Fruit fly (Drosophila melanogaster) whole organism, embryonic: ENCODE results near the gene Usp14.

ENCODE experiments used
- CG10147 ChIP-seq: fragments of 200-800 bp; sonication (Bioruptor generic); optimal IDR thresholded peaks from 2 replicates; lab custom pipeline; 2019; ENCODE audit warnings: missing biosample characterization, mild to moderate bottlenecking, missing genetic modification characterization, moderate library complexity
- CG10267 ChIP-seq: fragments of 200-800 bp; sonication (Bioruptor generic); optimal IDR thresholded peaks from 2 replicates; lab custom pipeline; 2018; ENCODE audit warnings: missing biosample characterization, mild to moderate bottlenecking, missing genetic modification characterization, moderate library complexity
- CG11504 ChIP-seq: fragments of 200-800 bp; sonication (Bioruptor generic); optimal IDR thresholded peaks from 3 replicates; lab custom pipeline; 2019; ENCODE audit warnings: missing biosample characterization, mild to moderate bottlenecking, missing genetic modification characterization, moderate library complexity
- CG13287 ChIP-seq: fragments of 200-800 bp; sonication (Bioruptor generic); IDR thresholded peaks from 2 replicates; pipeline ENCODE4 v1.3.6; 2022; ENCODE audit warnings: missing biosample characterization, missing genetic modification characterization; ENCODE audit not compliant: partially characterized antibody
- CG13424 ChIP-seq: fragments of 200-800 bp; sonication (Bioruptor generic); optimal IDR thresholded peaks from 2 replicates; lab custom pipeline; 2019; ENCODE audit warnings: missing biosample characterization, mild to moderate bottlenecking, missing genetic modification characterization, moderate library complexity
- CG1529 ChIP-seq: fragments of 200-800 bp; sonication (Bioruptor generic); optimal IDR thresholded peaks from 3 replicates; lab custom pipeline; 2018; ENCODE audit warnings: missing biosample characterization, missing genetic modification characterization
- CG15601 ChIP-seq: fragments of 200-800 bp; sonication (Bioruptor generic); optimal IDR thresholded peaks from 3 replicates; lab custom pipeline; 2019; ENCODE audit warnings: missing biosample characterization, mild to moderate bottlenecking, missing genetic modification characterization, moderate library complexity
- CG15696 ChIP-seq: fragments of 200-800 bp; sonication (Bioruptor generic); optimal IDR thresholded peaks from 2 replicates; lab custom pipeline; 2019; ENCODE audit warnings: missing biosample characterization, mild to moderate bottlenecking, missing genetic modification characterization, moderate library complexity
- CG17361 ChIP-seq: fragments of 200-800 bp; sonication (Bioruptor generic); IDR thresholded peaks from 3 replicates; pipeline ENCODE4 v1.3.6; 2022; ENCODE audit warnings: missing biosample characterization, missing genetic modification characterization
- CG17829 ChIP-seq: fragments of 200-800 bp; optimal IDR thresholded peaks from 2 replicates; lab custom pipeline; 2019; ENCODE audit warnings: missing biosample characterization, mild to moderate bottlenecking, missing genetic modification characterization, moderate library complexity
- CG18262 ChIP-seq: fragments of 200-800 bp; optimal IDR thresholded peaks from 3 replicates; lab custom pipeline; 2019; ENCODE audit warnings: missing biosample characterization, mild to moderate bottlenecking, missing genetic modification characterization, moderate library complexity
- CG2875 ChIP-seq: fragments of 200-800 bp; sonication (Bioruptor generic); optimal IDR thresholded peaks from 2 replicates; lab custom pipeline; 2017; ENCODE audit warnings: missing biosample characterization, mild to moderate bottlenecking, missing genetic modification characterization, missing genetic modification reagents
- CG30403 ChIP-seq: fragments of 200-800 bp; sonication (Bioruptor generic); optimal IDR thresholded peaks from 3 replicates; lab custom pipeline; 2016; ENCODE audit warnings: missing biosample characterization, missing genetic modification characterization
- CG33557 ChIP-seq: fragments of 200-800 bp; sonication (Bioruptor generic); optimal IDR thresholded peaks from 2 replicates; lab custom pipeline; 2019; ENCODE audit warnings: missing biosample characterization, mild to moderate bottlenecking, missing genetic modification characterization, moderate library complexity
- CG6654 ChIP-seq: fragments of 200-800 bp; sonication (Bioruptor generic); optimal IDR thresholded peaks from 2 replicates; lab custom pipeline; 2017; ENCODE audit warnings: missing biosample characterization, mild to moderate bottlenecking, missing genetic modification characterization
- CG6689 ChIP-seq: fragments of 200-800 bp; sonication (Bioruptor generic); IDR thresholded peaks from 2 replicates; pipeline ENCODE4 v1.3.6; 2022; ENCODE audit warnings: missing biosample characterization, missing genetic modification characterization
- CG7357 ChIP-seq: fragments of 200-800 bp; sonication (Bioruptor generic); IDR thresholded peaks from 3 replicates; pipeline ENCODE4 v1.3.6; 2022; ENCODE audit warnings: missing biosample characterization, missing genetic modification characterization
- CG8359 ChIP-seq: fragments of 200-800 bp; sonication (Bioruptor generic); optimal IDR thresholded peaks from 2 replicates; lab custom pipeline; 2017; ENCODE audit warnings: missing biosample characterization, mild to moderate bottlenecking, missing genetic modification characterization, borderline replicate concordance
- CG8388 ChIP-seq: fragments of 200-800 bp; sonication (Bioruptor generic); optimal IDR thresholded peaks from 2 replicates; lab custom pipeline; 2019; ENCODE audit warnings: missing biosample characterization, mild to moderate bottlenecking, missing genetic modification characterization, moderate library complexity
- D ChIP-seq, 2 experiments: fragments of 200-800 bp in 1 of 2; fragments of >200 bp in 1 of 2; sonication (Bioruptor generic) in 1 of 2; optimal IDR thresholded peaks; 2 replicates in 1 of 2; 3 replicates in 1 of 2; lab custom pipeline; 2017; ENCODE audit warnings: mild to moderate bottlenecking in 1 of 2, missing biosample characterization in 1 of 2, missing genetic modification characterization in 1 of 2, missing genetic modification reagents in 1 of 2
- D19A ChIP-seq: fragments of 200-800 bp; optimal IDR thresholded peaks from 3 replicates; lab custom pipeline; 2019; ENCODE audit warnings: missing biosample characterization, mild to moderate bottlenecking, missing genetic modification characterization, moderate library complexity
- Ets65A ChIP-seq: fragments of 200-800 bp; sonication (Bioruptor generic); peaks from one replicate; lab custom pipeline; 2016; ENCODE audit warnings: missing biosample characterization, missing genetic modification characterization
- Jarid2 ChIP-seq: fragments of 200-800 bp; sonication (Bioruptor generic); optimal IDR thresholded peaks from 3 replicates; lab custom pipeline; 2017; ENCODE audit warnings: mild to moderate bottlenecking, missing biosample characterization, missing genetic modification reagents, missing genetic modification characterization
- Lhr ChIP-seq: fragments of 200-800 bp; sonication (Bioruptor generic); optimal IDR thresholded peaks from 3 replicates; lab custom pipeline; 2017; ENCODE audit warnings: mild to moderate bottlenecking, missing biosample characterization, missing genetic modification reagents, missing genetic modification characterization
- Nf-YB ChIP-seq: fragments of 200-800 bp; sonication (Bioruptor generic); optimal IDR thresholded peaks from 3 replicates; lab custom pipeline; 2019; ENCODE audit warnings: missing biosample characterization, mild to moderate bottlenecking, missing genetic modification characterization, moderate library complexity
- Optix ChIP-seq: fragments of 200-800 bp; sonication (Bioruptor generic); IDR thresholded peaks from 3 replicates; pipeline ENCODE4 v1.3.6; 2022; ENCODE audit warnings: missing biosample characterization, missing genetic modification characterization
- Ssrp ChIP-seq: fragments of 200-800 bp; sonication (Bioruptor generic); optimal IDR thresholded peaks from 2 replicates; lab custom pipeline; 2018; ENCODE audit warnings: missing biosample characterization, mild to moderate bottlenecking, missing genetic modification characterization, moderate library complexity
- Xrp1 ChIP-seq: fragments of 200-800 bp; sonication (Bioruptor generic); IDR thresholded peaks from 2 replicates; pipeline ENCODE4 v1.3.6; 2022; ENCODE audit warnings: missing biosample characterization, missing genetic modification characterization
- az2 ChIP-seq: fragments of 200-800 bp; sonication (Bioruptor generic); optimal IDR thresholded peaks from 3 replicates; lab custom pipeline; 2016; ENCODE audit warnings: missing biosample characterization, missing genetic modification characterization
- br ChIP-seq: fragments of >200 bp; optimal IDR thresholded peaks from 2 replicates; lab custom pipeline; 2017
- bsh ChIP-seq, 2 experiments: fragments of 200-800 bp; sonication (Bioruptor generic); optimal IDR thresholded peaks; 2 replicates each; lab custom pipeline; 2017 to 2018; ENCODE audit warnings: mild to moderate bottlenecking in 2 of 2, missing biosample characterization in 2 of 2, missing genetic modification characterization in 2 of 2, moderate library complexity in 1 of 2
- btn ChIP-seq: fragments of 200-800 bp; sonication (Bioruptor generic); optimal IDR thresholded peaks from 2 replicates; lab custom pipeline; 2016; ENCODE audit warnings: missing biosample characterization, missing genetic modification characterization
- chif ChIP-seq, 2 experiments: fragments of 200-800 bp; sonication (Bioruptor generic); optimal IDR thresholded peaks; 3 replicates each; lab custom pipeline; 2016; ENCODE audit warnings: missing biosample characterization in 2 of 2, missing genetic modification characterization in 2 of 2
- chn ChIP-seq: fragments of 200-800 bp; sonication (Bioruptor generic); optimal IDR thresholded peaks from 2 replicates; lab custom pipeline; 2016; ENCODE audit warnings: missing biosample characterization, missing genetic modification characterization
- ewg ChIP-seq: fragments of 200-800 bp; sonication (Bioruptor generic); optimal IDR thresholded peaks from 3 replicates; lab custom pipeline; 2017; ENCODE audit warnings: mild to moderate bottlenecking, missing biosample characterization, missing genetic modification reagents, missing genetic modification characterization
- fd96Cb ChIP-seq: fragments of 200-800 bp; sonication (Bioruptor generic); optimal IDR thresholded peaks from 2 replicates; lab custom pipeline; 2018; ENCODE audit warnings: missing biosample characterization, mild to moderate bottlenecking, missing genetic modification characterization, moderate library complexity
- gcm ChIP-seq: fragments of 200-800 bp; sonication (Bioruptor generic); optimal IDR thresholded peaks from 2 replicates; lab custom pipeline; 2019; ENCODE audit warnings: missing biosample characterization, mild to moderate bottlenecking, missing genetic modification characterization, moderate library complexity
- gcm2 ChIP-seq: fragments of 200-800 bp; sonication (Bioruptor generic); optimal IDR thresholded peaks from 2 replicates; lab custom pipeline; 2016; ENCODE audit warnings: missing biosample characterization, missing genetic modification characterization
- gsb-n ChIP-seq: fragments of 200-800 bp; sonication (Bioruptor generic); optimal IDR thresholded peaks from 3 replicates; lab custom pipeline; 2018; ENCODE audit warnings: missing biosample characterization, mild to moderate bottlenecking, missing genetic modification characterization
- kni ChIP-seq: fragments of 200-800 bp; sonication (Bioruptor generic); optimal IDR thresholded peaks from 3 replicates; lab custom pipeline; 2017; ENCODE audit warnings: mild to moderate bottlenecking, missing biosample characterization, missing genetic modification reagents, missing genetic modification characterization
- nerfin-1 ChIP-seq: fragments of 200-800 bp; sonication (Bioruptor generic); optimal IDR thresholded peaks from 3 replicates; lab custom pipeline; 2019; ENCODE audit warnings: missing biosample characterization, mild to moderate bottlenecking, missing genetic modification characterization, moderate library complexity
- nmo ChIP-seq: fragments of 200-800 bp; sonication (Bioruptor generic); optimal IDR thresholded peaks from 2 replicates; lab custom pipeline; 2018; ENCODE audit warnings: missing biosample characterization, mild to moderate bottlenecking, missing genetic modification characterization, moderate library complexity
- phol ChIP-seq: fragments of 200-800 bp; sonication (Bioruptor generic); optimal IDR thresholded peaks from 3 replicates; lab custom pipeline; 2018; ENCODE audit warnings: missing biosample characterization, mild to moderate bottlenecking, missing genetic modification characterization, moderate library complexity
- pnt ChIP-seq: fragments of 200-800 bp; sonication (Bioruptor generic); optimal IDR thresholded peaks from 3 replicates; lab custom pipeline; 2016; ENCODE audit warnings: missing biosample characterization, missing genetic modification characterization
- pros ChIP-seq: fragments of 200-800 bp; sonication (Bioruptor generic); optimal IDR thresholded peaks from 3 replicates; lab custom pipeline; 2019; ENCODE audit warnings: missing biosample characterization, mild to moderate bottlenecking, missing genetic modification characterization, moderate library complexity
- pum ChIP-seq: fragments of 200-800 bp; sonication (Bioruptor generic); optimal IDR thresholded peaks from 2 replicates; lab custom pipeline; 2016; ENCODE audit warnings: missing biosample characterization, missing genetic modification characterization
- row ChIP-seq: fragments of 200-800 bp; sonication (Bioruptor generic); IDR thresholded peaks from 3 replicates; pipeline ENCODE4 v1.3.6; 2022; ENCODE audit warnings: missing biosample characterization, missing genetic modification characterization
- sens ChIP-seq: fragments of 200-800 bp; sonication (Bioruptor generic); peaks from one replicate; lab custom pipeline; 2016; ENCODE audit warnings: missing biosample characterization, missing genetic modification characterization
- trem ChIP-seq: fragments of 200-800 bp; optimal IDR thresholded peaks from 3 replicates; lab custom pipeline; 2019; ENCODE audit warnings: missing biosample characterization, mild to moderate bottlenecking, missing genetic modification characterization, moderate library complexity

Gene Usp14

DNA sequence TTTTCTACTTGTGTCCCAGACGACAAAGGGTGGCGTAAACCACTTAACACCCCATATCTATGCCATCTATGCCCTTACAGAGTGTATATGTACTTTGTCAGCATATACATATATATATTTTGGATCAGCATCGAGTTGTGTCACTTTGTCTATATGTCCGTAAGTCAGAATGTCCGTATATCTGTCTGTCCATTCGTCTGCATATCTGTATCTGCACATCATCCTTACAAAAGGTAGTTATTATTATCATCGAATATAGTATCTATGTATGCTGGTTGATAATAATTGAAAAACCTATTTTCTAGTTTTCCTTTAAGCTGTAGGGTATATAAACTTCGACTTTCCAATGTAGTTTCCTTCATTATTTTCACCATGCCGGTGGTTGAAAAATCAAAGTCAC lies 36.9 kb upstream of the Usp14 start (continued):
- peak; percentile 36 for TF ChIP-seq CG17829 (tag; lab: Kevin White, UChicago)
- TF ChIP-seq nmo (GFP tag; lab: Kevin White, UChicago) = peak; percentile 29
- no peak for TF ChIP-seq D (optimal IDR thresholded peaks at IDR 0.05; lab: Kevin White, UChicago)
- peak; percentile 20 for TF ChIP-seq D (GFP tag; optimal IDR thresholded peaks at IDR 0.05; lab: Kevin White, UChicago)
- TF ChIP-seq phol = peak; percentile 45
- peak; percentile 8 for TF ChIP-seq CG15696 (tag; lab: Kevin White, UChicago)
- TF ChIP-seq D19A (tag; lab: Kevin White, UChicago) = peak; percentile 99
- TF ChIP-seq Jarid2 (GFP tag; lab: Kevin White, UChicago) = no peak
- TF ChIP-seq gcm = peak; percentile 32
- peak; percentile 36 for TF ChIP-seq CG15601 (tag; lab: Kevin White, UChicago)
- peak; percentile 20 for TF ChIP-seq nerfin-1 (tag; lab: Kevin White, UChicago)
- peak; percentile 25 for TF ChIP-seq CG10267 (tag; lab: Kevin White, UChicago)
- no peak for TF ChIP-seq trem (tag; lab: Kevin White, UChicago)
- TF ChIP-seq CG1529 = peak; percentile 20
- peak; percentile 14 for TF ChIP-seq az2 (GFP tag; lab: Kevin White, UChicago)
- TF ChIP-seq Xrp1 = peak; percentile 39; the same call in 1 of the 2 replicates
- peak; percentile 3 for TF ChIP-seq chn
- TF ChIP-seq CG6654 = no peak
- no peak for TF ChIP-seq CG13287 (GFP tag; lab: Robert Waterston, UW)
- TF ChIP-seq Ssrp (tag; lab: Kevin White, UChicago) = peak; percentile 61
- peak; percentile 71 for TF ChIP-seq CG11504 (tag; lab: Kevin White, UChicago)
- peak; percentile 63 for TF ChIP-seq CG18262
- TF ChIP-seq CG8388 (GFP tag; lab: Kevin White, UChicago) = peak; percentile 29
- peak; percentile 55 for TF ChIP-seq row (GFP tag; lab: Robert Waterston, UW)
- peak; percentile 30 for TF ChIP-seq CG13424 (tag; lab: Kevin White, UChicago)
- peak; percentile 18 for TF ChIP-seq CG2875 (GFP tag; lab: Kevin White, UChicago)
- no peak for TF ChIP-seq CG8359 (GFP tag; lab: Kevin White, UChicago)
- peak; percentile 7 for TF ChIP-seq fd96Cb (tag; lab: Kevin White, UChicago)
- TF ChIP-seq pnt (GFP tag; lab: Kevin White, UChicago) = peak; percentile 2
- TF ChIP-seq Lhr (GFP tag; lab: Kevin White, UChicago) = peak; percentile 6
- peak in 1 of 2 experiments; percentile 51 for TF ChIP-seq bsh (GFP tag; optimal IDR thresholded peaks at IDR 0.05; lab: Kevin White, UChicago)
- TF ChIP-seq pum (GFP tag; lab: Kevin White, UChicago) = peak; percentile 14
- TF ChIP-seq CG7357 (GFP tag; lab: Robert Waterston, UW) = 0 out of 3 replicates have a peak, but pooled peaks have one; percentile 17
- no peak for TF ChIP-seq br (lab: Kevin White, UChicago)
- TF ChIP-seq CG30403 (GFP tag; lab: Kevin White, UChicago) = no peak
- no peak for TF ChIP-seq kni (GFP tag; lab: Kevin White, UChicago)
- no peak for TF ChIP-seq CG10147
- no peak for TF ChIP-seq Optix (GFP tag; lab: Robert Waterston, UW)
- peak; percentile 15 for TF ChIP-seq Ets65A (GFP tag; lab: Kevin White, UChicago)
- TF ChIP-seq chif (GFP tag; optimal IDR thresholded peaks at IDR 0.05; lab: Kevin White, UChicago) = peak in 1 of 2 experiments; percentile 2
- peak; percentile 28 for TF ChIP-seq CG33557 (GFP tag; lab: Kevin White, UChicago)
- TF ChIP-seq btn = no peak
- TF ChIP-seq gcm2 (GFP tag; lab: Kevin White, UChicago) = no peak
- TF ChIP-seq pros (GFP tag; lab: Kevin White, UChicago) = peak; percentile 33
- TF ChIP-seq CG6689 (GFP tag; lab: Robert Waterston, UW) = peak; percentile 38; the same call in 1 of the 2 replicates
- peak; percentile 44; the same call in 1 of the 3 replicates for TF ChIP-seq CG17361
- peak; percentile 88 for TF ChIP-seq sens (GFP tag; lab: Kevin White, UChicago)
- TF ChIP-seq gsb-n (tag; lab: Kevin White, UChicago) = peak; percentile 12
- TF ChIP-seq ewg = peak; percentile 13
- TF ChIP-seq Nf-YB (GFP tag; lab: Kevin White, UChicago) = peak; percentile 21
